Worm (Caenorhabditis elegans) whole organism, late embryonic: ENCODE results near the gene M106.7.

Experiments
- C08G9.2 ChIP-seq: sonication (generic microtip); optimal IDR thresholded peaks from 2 replicates; lab custom pipeline; 2016; ENCODE audit warnings: mild to moderate bottlenecking, missing genetic modification characterization, moderate library complexity, missing compliant biosample characterization
- C38D4.7 ChIP-seq: fragments of 200-800 bp; sonication (Bioruptor generic); optimal IDR thresholded peaks from 2 replicates; lab custom pipeline; 2018; ENCODE audit warnings: mild to moderate bottlenecking, missing genetic modification characterization, moderate library complexity, missing compliant biosample characterization
- T23F11.4 ChIP-seq: fragments of 200-800 bp; sonication (Bioruptor generic); optimal IDR thresholded peaks from 2 replicates; lab custom pipeline; 2018; ENCODE audit warnings: mild to moderate bottlenecking, missing genetic modification characterization, missing compliant biosample characterization
- ama-1 ChIP-seq: fragments of 150-350 bp; optimal IDR thresholded peaks from 2 replicates; lab custom pipeline; 2014
- ceh-18 ChIP-seq: sonication (generic microtip); optimal IDR thresholded peaks from 2 replicates; lab custom pipeline; 2016; ENCODE audit warnings: missing genetic modification characterization, missing compliant biosample characterization
- ceh-19 ChIP-seq: fragments of 200-800 bp; sonication (Bioruptor generic); optimal IDR thresholded peaks from 2 replicates; lab custom pipeline; 2018; ENCODE audit warnings: mild to moderate bottlenecking, missing genetic modification characterization, missing compliant biosample characterization
- ceh-2 ChIP-seq: sonication (generic microtip); optimal IDR thresholded peaks from 2 replicates; lab custom pipeline; 2016; ENCODE audit warnings: missing genotype, missing genetic modification characterization, missing compliant biosample characterization
- ceh-24 ChIP-seq: sonication (generic microtip); optimal IDR thresholded peaks from 2 replicates; lab custom pipeline; 2016; ENCODE audit warnings: mild to moderate bottlenecking, missing genetic modification characterization, missing compliant biosample characterization
- ceh-30 ChIP-seq: fragments of 150-350 bp; optimal IDR thresholded peaks from 2 replicates; lab custom pipeline; 2014; ENCODE audit warnings: missing biosample characterization, missing genetic modification characterization
- ceh-31 ChIP-seq: sonication (generic microtip); optimal IDR thresholded peaks from 2 replicates; lab custom pipeline; 2016; ENCODE audit warnings: missing genetic modification characterization, missing compliant biosample characterization
- ceh-45 ChIP-seq: fragments of 200-800 bp; sonication (Bioruptor generic); IDR thresholded peaks from 2 replicates; pipeline ENCODE4 v1.3.6; 2022; ENCODE audit warnings: missing genetic modification reagents, missing genetic modification characterization, missing compliant biosample characterization
- ceh-9 ChIP-seq: sonication (generic microtip); optimal IDR thresholded peaks from 2 replicates; lab custom pipeline; 2016; ENCODE audit warnings: mild to moderate bottlenecking, missing genetic modification characterization, inconsistent platforms, missing compliant biosample characterization
- elt-2 ChIP-seq: sonication (generic microtip); optimal IDR thresholded peaks from 2 replicates; lab custom pipeline; 2016; ENCODE audit warnings: missing genetic modification reagents, missing genetic modification characterization, missing compliant biosample characterization
- elt-4 ChIP-seq: sonication (generic microtip); optimal IDR thresholded peaks from 2 replicates; lab custom pipeline; 2016; ENCODE audit warnings: missing genetic modification characterization, missing compliant biosample characterization
- ets-4 ChIP-seq: sonication (generic microtip); optimal IDR thresholded peaks from 2 replicates; lab custom pipeline; 2016; ENCODE audit warnings: missing genetic modification characterization, missing compliant biosample characterization
- eyg-1 ChIP-seq: sonication (generic microtip); optimal IDR thresholded peaks from 2 replicates; lab custom pipeline; 2016; ENCODE audit warnings: missing genotype, missing genetic modification characterization, missing compliant biosample characterization
- fax-1 ChIP-seq: sonication (generic microtip); optimal IDR thresholded peaks from 2 replicates; lab custom pipeline; 2016; ENCODE audit warnings: missing genotype, missing genetic modification characterization, missing compliant biosample characterization
- fkh-10 ChIP-seq: fragments of 150-350 bp; optimal IDR thresholded peaks from 2 replicates; lab custom pipeline; 2014; ENCODE audit warnings: missing biosample characterization, missing genetic modification reagents, missing genetic modification characterization
- gmeb-2 ChIP-seq: sonication (generic microtip); optimal IDR thresholded peaks from 2 replicates; lab custom pipeline; 2016; ENCODE audit warnings: missing genetic modification characterization, inconsistent platforms, missing compliant biosample characterization
- hlh-15 ChIP-seq: sonication (generic microtip); optimal IDR thresholded peaks from 2 replicates; lab custom pipeline; 2016; ENCODE audit warnings: missing genetic modification characterization, missing compliant biosample characterization
- hlh-30 ChIP-seq: sonication (generic microtip); optimal IDR thresholded peaks from 2 replicates; lab custom pipeline; 2017; ENCODE audit warnings: antibody characterized with exemption, missing genetic modification characterization, missing compliant biosample characterization; ENCODE audit not compliant: insufficient read depth
- hlh-6 ChIP-seq: sonication (generic microtip); optimal IDR thresholded peaks from 2 replicates; lab custom pipeline; 2016; ENCODE audit warnings: missing genotype, missing genetic modification characterization, missing compliant biosample characterization
- hlh-8 ChIP-seq: sonication (generic microtip); optimal IDR thresholded peaks from 2 replicates; lab custom pipeline; 2016; ENCODE audit warnings: missing genotype, missing genetic modification characterization, missing compliant biosample characterization
- nfya-1 ChIP-seq: sonication (generic microtip); optimal IDR thresholded peaks from 2 replicates; lab custom pipeline; 2017; ENCODE audit warnings: missing genetic modification characterization, mild to moderate bottlenecking, missing compliant biosample characterization, antibody characterized with exemption, moderate library complexity
- nhr-11 ChIP-seq: fragments of 150-350 bp; optimal IDR thresholded peaks from 2 replicates; lab custom pipeline; 2014; ENCODE audit warnings: missing biosample characterization, missing genetic modification characterization
- npax-4 ChIP-seq: sonication (generic microtip); optimal IDR thresholded peaks from 2 replicates; lab custom pipeline; 2016; ENCODE audit warnings: missing genetic modification characterization, missing compliant biosample characterization
- odd-2 ChIP-seq: sonication (generic microtip); optimal IDR thresholded peaks from 2 replicates; lab custom pipeline; 2017; ENCODE audit warnings: antibody characterized with exemption, mild to moderate bottlenecking, missing genetic modification characterization, missing compliant biosample characterization
- pag-3 ChIP-seq: sonication (generic microtip); optimal IDR thresholded peaks from 2 replicates; lab custom pipeline; 2016; ENCODE audit warnings: missing compliant biosample characterization, missing genetic modification characterization, borderline replicate concordance
- pax-1 ChIP-seq: fragments of 150-350 bp; optimal IDR thresholded peaks from 2 replicates; lab custom pipeline; 2014; ENCODE audit warnings: missing biosample characterization, missing genetic modification characterization
- pha-2 ChIP-seq: sonication (generic microtip); optimal IDR thresholded peaks from 2 replicates; lab custom pipeline; 2017; ENCODE audit warnings: mild to moderate bottlenecking, missing genetic modification characterization, missing compliant biosample characterization
- ref-2 ChIP-seq: sonication (generic microtip); optimal IDR thresholded peaks from 2 replicates; lab custom pipeline; 2016; ENCODE audit warnings: missing genetic modification characterization, missing compliant biosample characterization
- sdc-2 ChIP-seq: sonication (generic microtip); optimal IDR thresholded peaks from 2 replicates; lab custom pipeline; 2016; ENCODE audit warnings: missing genotype, missing genetic modification characterization, missing compliant biosample characterization
- sox-4 ChIP-seq: sonication (generic microtip); optimal IDR thresholded peaks from 2 replicates; lab custom pipeline; 2017; ENCODE audit warnings: mild to moderate bottlenecking, missing genetic modification characterization, inconsistent platforms, missing compliant biosample characterization
- syd-9 ChIP-seq: sonication (generic microtip); optimal IDR thresholded peaks from 2 replicates; lab custom pipeline; 2016; ENCODE audit warnings: mild to moderate bottlenecking, missing genetic modification characterization, moderate library complexity, missing compliant biosample characterization
- unc-3 ChIP-seq, 2 experiments: fragments of 200-800 bp in 1 of 2; sonication (Bioruptor generic) in 1 of 2; sonication (generic microtip) in 1 of 2; conservative IDR thresholded peaks in 1 of 2; optimal IDR thresholded peaks in 1 of 2; 2 replicates each; pipeline versions ENCODE4 v1.3.6 to Lab custom; 2016 to 2022; ENCODE audit warnings: missing compliant biosample characterization in 2 of 2, missing genetic modification characterization in 2 of 2, missing genetic modification reagents in 1 of 2
- unc-55 ChIP-seq: sonication (generic microtip); optimal IDR thresholded peaks from 2 replicates; lab custom pipeline; 2017; ENCODE audit warnings: missing biosample characterization, missing genetic modification reagents, missing genetic modification characterization
- zip-5 ChIP-seq: sonication (generic microtip); optimal IDR thresholded peaks from 2 replicates; lab custom pipeline; 2016; ENCODE audit warnings: missing genetic modification characterization, missing compliant biosample characterization
- ztf-16 ChIP-seq: sonication (generic microtip); optimal IDR thresholded peaks from 2 replicates; lab custom pipeline; 2017; ENCODE audit warnings: missing genetic modification characterization, missing compliant biosample characterization

M106.7 gene

ce11 chrII:10895959-10896358 lies 39.0 kb upstream of the M106.7 start:
- TF ChIP-seq fkh-10 (GFP tag; lab: Kevin White, UChicago) (no peak), nfya-1 (peak; percentile 85)

ce11 chrII:10894996-10895395 lies 38.0 kb upstream of the M106.7 start, which contains the start of gene sra-10:
Gene sra-10 (minus strand): TSS chrII:10895096.
- TF ChIP-seq ceh-19 (GFP tag; lab: Kevin White, UChicago) (no peak), ceh-31 (tag; lab: Kevin White, UChicago) (no peak), C08G9.2 (tag; lab: Kevin White, UChicago) (no peak), ref-2 (tag; lab: Kevin White, UChicago) (no peak), ceh-9 (tag; lab: Kevin White, UChicago) (no peak), ceh-24 (tag; lab: Kevin White, UChicago) (no peak), elt-2 (tag; lab: Kevin White, UChicago) (no peak), sox-4 (no peak), hlh-15 (tag; lab: Kevin White, UChicago) (no peak), ceh-2 (tag; lab: Kevin White, UChicago) (no peak), odd-2 (tag; lab: Kevin White, UChicago) (no peak), hlh-6 (tag; lab: Kevin White, UChicago) (no peak), ceh-45 (GFP tag; lab: Robert Waterston, UW) (no peak), hlh-30 (tag; lab: Kevin White, UChicago) (no peak), zip-5 (no peak), elt-4 (tag; lab: Kevin White, UChicago) (no peak)

- TF ChIP-seq ama-1 (lab: Kevin White, UChicago) (no peak), ceh-30 (tag; lab: Kevin White, UChicago) (no peak), C08G9.2 (tag; lab: Kevin White, UChicago) (no peak), gmeb-2 (tag; lab: Kevin White, UChicago) (no peak), ceh-19 (GFP tag; lab: Kevin White, UChicago) (no peak), T23F11.4 (no peak), syd-9 (tag; lab: Kevin White, UChicago) (no peak)
Measured at ce11 chrII:10888979-10889378, 32.0 kb upstream of the M106.7 start, which contains the start of gene ptr-8. Gene ptr-8 (plus strand): TSS chrII:10889279.

- TF ChIP-seq ref-2 (tag; lab: Kevin White, UChicago) (no peak), ztf-16 (no peak), C38D4.7 (GFP tag; lab: Kevin White, UChicago) (no peak), unc-3 (GFP tag; conservative IDR thresholded peaks at IDR 0.05; lab: Robert Waterston, UW) (no peak), unc-3 (tag; optimal IDR thresholded peaks at IDR 0.05; lab: Kevin White, UChicago) (no peak), eyg-1 (no peak), pha-2 (tag; lab: Kevin White, UChicago) (no peak), ets-4 (tag; lab: Kevin White, UChicago) (no peak), ceh-30 (tag; lab: Kevin White, UChicago) (no peak), fax-1 (no peak), unc-55 (GFP tag; lab: Kevin White, UChicago) (no peak), ceh-19 (GFP tag; lab: Kevin White, UChicago) (no peak), pag-3 (tag; lab: Kevin White, UChicago) (no peak), sdc-2 (tag; lab: Kevin White, UChicago) (no peak)
Measured at ce11 chrII:10887097-10887496, 30.1 kb upstream of the M106.7 start.

- TF ChIP-seq syd-9 (tag; lab: Kevin White, UChicago) (no peak), ama-1 (lab: Kevin White, UChicago) (no peak), hlh-30 (tag; lab: Kevin White, UChicago) (no peak), pax-1 (tag; lab: Kevin White, UChicago) (no peak), T23F11.4 (no peak), ceh-18 (tag; lab: Kevin White, UChicago) (no peak), ceh-24 (tag; lab: Kevin White, UChicago) (no peak), hlh-8 (tag; lab: Kevin White, UChicago) (no peak), nhr-11 (no peak), npax-4 (tag; lab: Kevin White, UChicago) (no peak), ceh-45 (GFP tag; lab: Robert Waterston, UW) (no peak), fkh-10 (GFP tag; lab: Kevin White, UChicago) (no peak)
Measured at ce11 chrII:10885868-10886514, 29.0 kb upstream of the M106.7 start, which contains the start of gene F44F4.3. Gene F44F4.3 (minus strand): TSS chrII:10885918.
